Fruit fly (Drosophila melanogaster) whole organism, pupa: ENCODE data around the gene CG12995.

Experiments
- CG10348 ChIP-seq: fragments of 200-800 bp; sonication (Bioruptor generic); IDR thresholded peaks from 2 replicates; pipeline ENCODE4 v1.3.6; 2022; ENCODE audit warnings: missing biosample characterization, missing genetic modification characterization
- CG14655 ChIP-seq: fragments of 200-800 bp; sonication (Bioruptor generic); optimal IDR thresholded peaks from 3 replicates; lab custom pipeline; 2017; ENCODE audit warnings: mild to moderate bottlenecking, missing biosample characterization, missing genetic modification reagents, missing genetic modification characterization
- CG32121 ChIP-seq: fragments of 200-800 bp; sonication (Bioruptor generic); IDR thresholded peaks from 2 replicates; pipeline ENCODE4 v1.3.6; 2022; ENCODE audit warnings: missing biosample characterization, missing genetic modification characterization
- CG8159 ChIP-seq: fragments of 200-800 bp; sonication (Bioruptor generic); optimal IDR thresholded peaks from 3 replicates; lab custom pipeline; 2018; ENCODE audit warnings: missing biosample characterization, mild to moderate bottlenecking, missing genetic modification characterization, moderate library complexity
- CG8301 ChIP-seq: fragments of 200-800 bp; sonication (Bioruptor generic); optimal IDR thresholded peaks from 2 replicates; lab custom pipeline; 2018; ENCODE audit warnings: missing biosample characterization, mild to moderate bottlenecking, missing genetic modification characterization
- Ets98B ChIP-seq: fragments of 200-800 bp; sonication (Bioruptor generic); IDR thresholded peaks from 2 replicates; pipeline ENCODE4 v1.3.6; 2022; ENCODE audit warnings: missing biosample characterization, missing genetic modification characterization
- Snoo ChIP-seq: fragments of 200-800 bp; sonication (Bioruptor generic); optimal IDR thresholded peaks from 3 replicates; lab custom pipeline; 2017; ENCODE audit warnings: missing biosample characterization, mild to moderate bottlenecking, missing genetic modification characterization, inconsistent platforms
- gl ChIP-seq: fragments of 200-800 bp; sonication (Bioruptor generic); optimal IDR thresholded peaks from 2 replicates; lab custom pipeline; 2018; ENCODE audit warnings: missing biosample characterization, mild to moderate bottlenecking, missing genetic modification characterization

- TF ChIP-seq CG8159 = no peak
- no peak for TF ChIP-seq Snoo (tag; lab: Kevin White, UChicago)
- TF ChIP-seq CG8301 (tag; lab: Kevin White, UChicago) = no peak
- TF ChIP-seq CG14655 (GFP tag; lab: Kevin White, UChicago) = no peak
- no peak for TF ChIP-seq Ets98B (GFP tag; lab: Robert Waterston, UW)
- TF ChIP-seq gl = no peak
- TF ChIP-seq CG10348 = no peak
- no peak for TF ChIP-seq CG32121
Measured at dm6 chrX:17162446-17163013, 47.3 kb downstream of the CG12995 start.
